Worm (Caenorhabditis elegans): Measurements from ENCODE around the gene Y57A10C.10.

Y57A10C.10 gene

ce11 chrII:12456633-12457032, 15.6 kb upstream of the Y57A10C.10 start, which contains the start of gene sre-32:
TSS of gene sre-32 (minus strand) at chrII:12456733.
- TF ChIP-seq unc-62 (GFP tag; optimal IDR thresholded peaks at IDR 0.05): no peak

ce11 chrII:12452754-12453352, 11.8 kb upstream of the Y57A10C.10 start, which contains the start of the genes sre-35 and sre-33:
TSS of gene sre-35 (minus strand) at chrII:12452854.
TSS of gene sre-33 (plus strand) at chrII:12453302.
- no peak for TF ChIP-seq unc-62 (GFP tag; optimal IDR thresholded peaks at IDR 0.05)

- no peak for TF ChIP-seq unc-62 (GFP tag; optimal IDR thresholded peaks at IDR 0.05)
Observed at ce11 chrII:12449849-12450248, 8.8 kb upstream of the Y57A10C.10 start, which contains the start of gene sre-34. TSS of gene sre-34 (plus strand) at chrII:12450149.

- TF ChIP-seq unc-62 (GFP tag; optimal IDR thresholded peaks at IDR 0.05): no peak
Observed at ce11 chrII:12448241-12448640, 7.2 kb upstream of the Y57A10C.10 start, which contains the start of gene srh-27. TSS of gene srh-27 (plus strand) at chrII:12448541.

- no peak for TF ChIP-seq unc-62 (GFP tag; optimal IDR thresholded peaks at IDR 0.05)
Observed at ce11 chrII:12444679-12445376, 3.8 kb upstream of the Y57A10C.10 start, which contains the start of the genes W05H5.1 and pitr-6. TSS of gene W05H5.1 (minus strand) at chrII:12444779. TSS of gene pitr-6 (plus strand) at chrII:12445326.

ce11 chrII:12438441-12438840, 2.6 kb downstream of the Y57A10C.10 start, which contains the start of gene Y57A10C.9:
TSS of gene Y57A10C.9 (minus strand) at chrII:12438541.
- no peak for TF ChIP-seq unc-62 (GFP tag; optimal IDR thresholded peaks at IDR 0.05)

ce11 chrII:12436717-12437116, 4.3 kb downstream of the Y57A10C.10 start:
- no peak for TF ChIP-seq unc-62 (GFP tag; optimal IDR thresholded peaks at IDR 0.05)

ce11 chrII:12435202-12435872, 5.7 kb downstream of the Y57A10C.10 start:
- no peak for TF ChIP-seq unc-62 (GFP tag; optimal IDR thresholded peaks at IDR 0.05)

- no peak for TF ChIP-seq unc-62 (GFP tag; optimal IDR thresholded peaks at IDR 0.05)
Observed at ce11 chrII:12432356-12432755, 8.7 kb downstream of the Y57A10C.10 start, which contains the start of gene dct-12. TSS of gene dct-12 (minus strand) at chrII:12432456.

ce11 chrII:12429743-12430142, 11.3 kb downstream of the Y57A10C.10 start, which contains the start of gene Y57A10C.8:
TSS of gene Y57A10C.8 (minus strand) at chrII:12429843.
- TF ChIP-seq unc-62 (GFP tag; optimal IDR thresholded peaks at IDR 0.05): no peak

ce11 chrII:12425644-12426222, 15.3 kb downstream of the Y57A10C.10 start, which contains the start of gene daf-22:
TSS of gene daf-22 (minus strand) at chrII:12425694.
- no peak for TF ChIP-seq unc-62 (GFP tag; optimal IDR thresholded peaks at IDR 0.05)

ce11 chrII:12420486-12420885, 20.6 kb downstream of the Y57A10C.10 start, which contains the start of gene sre-26:
TSS of gene sre-26 (minus strand) at chrII:12420586.
- no peak for TF ChIP-seq unc-62 (GFP tag; optimal IDR thresholded peaks at IDR 0.05)

- TF ChIP-seq unc-62 (GFP tag; optimal IDR thresholded peaks at IDR 0.05): no peak
Observed at ce11 chrII:12417996-12418395, 23.1 kb downstream of the Y57A10C.10 start.

- no peak for TF ChIP-seq unc-62 (GFP tag; optimal IDR thresholded peaks at IDR 0.05)
Observed at ce11 chrII:12417514-12417913, 23.6 kb downstream of the Y57A10C.10 start, which contains the start of gene sre-27. TSS of gene sre-27 (minus strand) at chrII:12417614.

ce11 chrII:12414805-12415204, 26.3 kb downstream of the Y57A10C.10 start, which contains the start of gene Y57A10C.11:
TSS of gene Y57A10C.11 (minus strand) at chrII:12414905.
- no peak for TF ChIP-seq unc-62 (GFP tag; optimal IDR thresholded peaks at IDR 0.05)

Measured in whole organism, dauer.